Fruit fly (Drosophila melanogaster) S2 (cell line): ENCODE results near the gene GstD3.

Experiments
- CG8478 ChIP-seq: fragments of >200 bp; optimal IDR thresholded peaks from 2 replicates; lab custom pipeline; 2018
- CTCF ChIP-seq, 2 experiments: fragments of >200 bp; optimal IDR thresholded peaks; 2 replicates each; lab custom pipeline; 2018

DNA sequence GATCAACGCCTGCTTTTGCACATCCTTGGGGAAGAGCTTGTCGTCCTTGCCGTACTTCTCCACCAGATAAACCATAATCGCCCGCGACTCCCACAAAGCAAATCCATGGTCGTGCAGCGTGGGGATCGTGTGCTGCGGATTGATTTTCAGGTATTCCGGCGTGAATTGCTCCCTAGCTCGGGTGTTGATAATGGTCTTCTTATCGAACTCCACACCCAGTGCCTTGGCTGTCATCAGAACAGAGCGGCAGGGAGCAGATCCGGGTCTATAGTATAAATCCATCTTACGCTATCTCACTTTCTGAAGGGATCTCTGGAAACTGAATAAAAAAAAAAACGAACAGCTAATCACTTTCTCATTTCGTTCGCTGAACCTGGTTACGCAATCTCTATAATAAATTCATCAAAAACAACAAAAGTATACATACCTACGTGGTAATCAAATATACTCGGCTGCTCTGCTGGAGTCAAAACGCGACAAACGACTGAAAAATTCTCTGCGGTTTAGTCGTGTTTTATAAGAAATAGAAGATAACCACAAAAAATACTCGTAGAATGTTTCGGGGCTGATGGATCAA lies 7.5 kb upstream of the GstD3 start, which contains the start of gene GstD10:
- TF ChIP-seq CG8478 = no peak
- TF ChIP-seq CTCF (optimal IDR thresholded peaks at IDR 0.05; lab: Kevin White, UChicago) = no peak
